Fruit fly (Drosophila melanogaster) whole organism, embryonic: ENCODE results near the gene CG6959.

Experiments used
- BtbVII ChIP-seq: fragments of 200-800 bp; sonication (Bioruptor generic); optimal IDR thresholded peaks from 3 replicates; lab custom pipeline; 2017; ENCODE audit warnings: missing biosample characterization, mild to moderate bottlenecking, missing genetic modification characterization
- CG10147 ChIP-seq: fragments of 200-800 bp; sonication (Bioruptor generic); optimal IDR thresholded peaks from 2 replicates; lab custom pipeline; 2019; ENCODE audit warnings: missing biosample characterization, mild to moderate bottlenecking, missing genetic modification characterization, moderate library complexity
- CG10462 ChIP-seq: fragments of 200-800 bp; sonication (Bioruptor generic); optimal IDR thresholded peaks from 2 replicates; lab custom pipeline; 2016; ENCODE audit warnings: missing biosample characterization, missing genetic modification characterization
- CG11695 ChIP-seq: fragments of 200-800 bp; sonication (Bioruptor generic); IDR thresholded peaks from 3 replicates; pipeline ENCODE4 v1.3.6; 2022; ENCODE audit warnings: missing biosample characterization, missing genetic modification characterization
- CG11723 ChIP-seq: fragments of 200-800 bp; sonication (Bioruptor generic); optimal IDR thresholded peaks from 2 replicates; lab custom pipeline; 2017; ENCODE audit warnings: missing biosample characterization, mild to moderate bottlenecking, missing genetic modification characterization
- CG12219 ChIP-seq: fragments of 200-800 bp; sonication (Bioruptor generic); optimal IDR thresholded peaks from 3 replicates; lab custom pipeline; 2018; ENCODE audit warnings: missing biosample characterization, mild to moderate bottlenecking, missing genetic modification characterization
- CG13894 ChIP-seq: fragments of 200-800 bp; sonication (Bioruptor generic); optimal IDR thresholded peaks from 3 replicates; lab custom pipeline; 2018; ENCODE audit warnings: missing biosample characterization, mild to moderate bottlenecking, missing genetic modification characterization, moderate library complexity
- CG15073 ChIP-seq: fragments of 200-800 bp; sonication (Bioruptor generic); optimal IDR thresholded peaks from 2 replicates; lab custom pipeline; 2016; ENCODE audit warnings: missing biosample characterization, missing genetic modification characterization
- CG17361 ChIP-seq: fragments of 200-800 bp; sonication (Bioruptor generic); IDR thresholded peaks from 3 replicates; pipeline ENCODE4 v1.3.6; 2022; ENCODE audit warnings: missing biosample characterization, missing genetic modification characterization
- CG17385 ChIP-seq: fragments of 200-800 bp; sonication (Bioruptor generic); optimal IDR thresholded peaks from 3 replicates; lab custom pipeline; 2018; ENCODE audit warnings: missing biosample characterization, mild to moderate bottlenecking, missing genetic modification characterization
- CG18262 ChIP-seq: fragments of 200-800 bp; optimal IDR thresholded peaks from 3 replicates; lab custom pipeline; 2019; ENCODE audit warnings: missing biosample characterization, mild to moderate bottlenecking, missing genetic modification characterization, moderate library complexity
- CG18619 ChIP-seq: fragments of 200-800 bp; sonication (Bioruptor generic); optimal IDR thresholded peaks from 3 replicates; lab custom pipeline; 2017; ENCODE audit warnings: missing biosample characterization, mild to moderate bottlenecking, missing genetic modification characterization
- CG2678 ChIP-seq: fragments of 200-800 bp; sonication (Bioruptor generic); optimal IDR thresholded peaks from 3 replicates; lab custom pipeline; 2019; ENCODE audit warnings: missing biosample characterization, mild to moderate bottlenecking, missing genetic modification characterization, moderate library complexity
- CG2875 ChIP-seq: fragments of 200-800 bp; sonication (Bioruptor generic); optimal IDR thresholded peaks from 2 replicates; lab custom pipeline; 2017; ENCODE audit warnings: missing biosample characterization, mild to moderate bottlenecking, missing genetic modification characterization, missing genetic modification reagents
- CG31441 ChIP-seq: fragments of 200-800 bp; sonication (Bioruptor generic); IDR thresholded peaks from 2 replicates; pipeline ENCODE4 v1.3.6; 2022; ENCODE audit warnings: missing biosample characterization, missing genetic modification characterization
- CG4617 ChIP-seq: fragments of 200-800 bp; sonication (Bioruptor generic); optimal IDR thresholded peaks from 3 replicates; lab custom pipeline; 2016; ENCODE audit warnings: missing biosample characterization, missing genetic modification characterization, borderline replicate concordance
- CG4730 ChIP-seq: fragments of 200-800 bp; sonication (Bioruptor generic); IDR thresholded peaks from 2 replicates; pipeline ENCODE4 v1.3.6; 2022; ENCODE audit warnings: missing biosample characterization, missing genetic modification characterization
- CG4820 ChIP-seq: fragments of 200-800 bp; sonication (Bioruptor generic); optimal IDR thresholded peaks from 3 replicates; lab custom pipeline; 2016; ENCODE audit warnings: missing biosample characterization, missing genetic modification characterization
- CG5180 ChIP-seq: fragments of 200-800 bp; sonication (Bioruptor generic); optimal IDR thresholded peaks from 3 replicates; lab custom pipeline; 2017; ENCODE audit warnings: missing biosample characterization, missing genetic modification characterization, mild to moderate bottlenecking, moderate library complexity, missing genetic modification reagents
- CG5953 ChIP-seq: fragments of 200-800 bp; sonication (Bioruptor generic); IDR thresholded peaks from 2 replicates; pipeline ENCODE4 v1.3.6; 2022; ENCODE audit warnings: missing biosample characterization, missing genetic modification characterization
- CG8290 ChIP-seq, 3 experiments: fragments of 200-800 bp; sonication (Bioruptor generic); optimal IDR thresholded peaks; 2 replicates each; lab custom pipeline; 2016 to 2019; ENCODE audit warnings: missing biosample characterization in 3 of 3, missing genetic modification characterization in 3 of 3, mild to moderate bottlenecking in 2 of 3, moderate library complexity in 1 of 3
- CG9609 ChIP-seq: fragments of 200-800 bp; sonication (Bioruptor generic); optimal IDR thresholded peaks from 3 replicates; lab custom pipeline; 2016; ENCODE audit warnings: missing biosample characterization, missing genetic modification characterization
- CG9876 ChIP-seq: fragments of 200-800 bp; sonication (Bioruptor generic); optimal IDR thresholded peaks from 2 replicates; lab custom pipeline; 2016; ENCODE audit warnings: missing biosample characterization, missing genetic modification characterization
- CkIIα-i1 ChIP-seq: fragments of 200-800 bp; sonication (Bioruptor generic); IDR thresholded peaks from 2 replicates; pipeline ENCODE4 v1.3.6; 2022; ENCODE audit warnings: missing biosample characterization, missing genetic modification characterization
- Dip2 ChIP-seq: fragments of 200-800 bp; sonication (Bioruptor generic); IDR thresholded peaks from 2 replicates; pipeline ENCODE4 v1.3.6; 2022; ENCODE audit warnings: missing biosample characterization, missing genetic modification characterization
- Dip3 ChIP-seq: fragments of 200-800 bp; sonication (Bioruptor generic); optimal IDR thresholded peaks from 3 replicates; lab custom pipeline; 2016; ENCODE audit warnings: missing biosample characterization, missing genetic modification characterization
- Doc3 ChIP-seq: fragments of 200-800 bp; sonication (Bioruptor generic); IDR thresholded peaks from 3 replicates; pipeline ENCODE4 v1.3.6; 2022; ENCODE audit warnings: missing biosample characterization, missing genetic modification characterization; ENCODE audit not compliant: partially characterized antibody
- Dref ChIP-seq: fragments of 200-800 bp; sonication (Bioruptor generic); IDR thresholded peaks from 2 replicates; pipeline ENCODE4 v1.3.6; 2022; ENCODE audit warnings: missing biosample characterization, missing genetic modification characterization
- H2.0 ChIP-seq: fragments of 200-800 bp; sonication (Bioruptor generic); IDR thresholded peaks from 2 replicates; pipeline ENCODE4 v1.3.6; 2022; ENCODE audit warnings: missing biosample characterization, missing genetic modification characterization
- Hand ChIP-seq: fragments of 200-800 bp; sonication (Bioruptor generic); optimal IDR thresholded peaks from 2 replicates; lab custom pipeline; 2017; ENCODE audit warnings: mild to moderate bottlenecking, missing biosample characterization, missing genetic modification reagents, missing genetic modification characterization
- Hr78 ChIP-seq, 2 experiments: fragments of 200-800 bp in 1 of 2; fragments of >200 bp in 1 of 2; sonication (Bioruptor generic) in 1 of 2; optimal IDR thresholded peaks; 2 replicates each; lab custom pipeline; 2017 to 2019; ENCODE audit warnings: missing biosample characterization in 2 of 2, missing genetic modification characterization in 2 of 2, mild to moderate bottlenecking in 1 of 2, moderate library complexity in 1 of 2
- Hsf ChIP-seq: fragments of 200-800 bp; sonication (Bioruptor generic); optimal IDR thresholded peaks from 3 replicates; lab custom pipeline; 2016; ENCODE audit warnings: missing biosample characterization, missing genetic modification characterization
- MTF-1 ChIP-seq: fragments of 200-800 bp; sonication (Bioruptor generic); optimal IDR thresholded peaks from 2 replicates; lab custom pipeline; 2018; ENCODE audit warnings: missing biosample characterization, mild to moderate bottlenecking, missing genetic modification characterization, borderline replicate concordance
- Nf-YA ChIP-seq: fragments of 200-800 bp; sonication (Bioruptor generic); IDR thresholded peaks from 2 replicates; pipeline ENCODE4 v1.3.6; 2022; ENCODE audit warnings: missing biosample characterization, missing genetic modification characterization
- Ptx1 ChIP-seq: fragments of 200-800 bp; sonication (Bioruptor generic); IDR thresholded peaks from 2 replicates; pipeline ENCODE4 v1.3.6; 2022; ENCODE audit warnings: missing biosample characterization, missing genetic modification characterization
- Scr ChIP-seq: fragments of 200-800 bp; sonication (Bioruptor generic); IDR thresholded peaks from 2 replicates; pipeline ENCODE4 v1.3.6; 2022; ENCODE audit warnings: missing biosample characterization, missing genetic modification characterization; ENCODE audit not compliant: partially characterized antibody
- Tbp ChIP-seq: fragments of >200 bp; optimal IDR thresholded peaks from 2 replicates; lab custom pipeline; 2018; ENCODE audit warnings: missing biosample characterization, missing genetic modification characterization
- br ChIP-seq: fragments of >200 bp; optimal IDR thresholded peaks from 2 replicates; lab custom pipeline; 2017
- chn ChIP-seq: fragments of 200-800 bp; sonication (Bioruptor generic); optimal IDR thresholded peaks from 2 replicates; lab custom pipeline; 2016; ENCODE audit warnings: missing biosample characterization, missing genetic modification characterization
- dmrt11E ChIP-seq: fragments of 200-800 bp; sonication (Bioruptor generic); optimal IDR thresholded peaks from 3 replicates; lab custom pipeline; 2018; ENCODE audit warnings: missing biosample characterization, mild to moderate bottlenecking, missing genetic modification characterization, moderate library complexity
- inv ChIP-seq: fragments of 200-800 bp; sonication (Bioruptor generic); IDR thresholded peaks from 2 replicates; pipeline ENCODE4 v1.3.6; 2022; ENCODE audit warnings: missing biosample characterization, missing genetic modification characterization; ENCODE audit not compliant: partially characterized antibody
- jigr1 ChIP-seq: fragments of 200-800 bp; sonication (Bioruptor generic); IDR thresholded peaks from 3 replicates; pipeline ENCODE4 v1.3.6; 2022; ENCODE audit warnings: missing biosample characterization, missing genetic modification characterization
- maf-S ChIP-seq: fragments of 200-800 bp; sonication (Bioruptor generic); optimal IDR thresholded peaks from 2 replicates; lab custom pipeline; 2016; ENCODE audit warnings: missing biosample characterization, missing genetic modification characterization
- onecut ChIP-seq: fragments of 200-800 bp; sonication (Bioruptor generic); IDR thresholded peaks from 2 replicates; pipeline ENCODE4 v1.3.6; 2022; ENCODE audit warnings: missing biosample characterization, missing genetic modification characterization
- pho ChIP-seq: fragments of 200-800 bp; sonication (Bioruptor generic); optimal IDR thresholded peaks from 2 replicates; lab custom pipeline; 2016; ENCODE audit warnings: missing biosample characterization, missing genetic modification characterization
- sisA ChIP-seq: fragments of 200-800 bp; sonication (Bioruptor generic); IDR thresholded peaks from 2 replicates; pipeline ENCODE4 v1.3.6; 2022; ENCODE audit warnings: missing biosample characterization, missing genetic modification characterization
- stwl ChIP-seq: fragments of 200-800 bp; sonication (Bioruptor generic); optimal IDR thresholded peaks from 3 replicates; lab custom pipeline; 2018; ENCODE audit warnings: missing biosample characterization, mild to moderate bottlenecking, missing genetic modification characterization, moderate library complexity
- tll ChIP-seq, 2 experiments: fragments of 200-800 bp in 1 of 2; fragments of >200 bp in 1 of 2; sonication (Bioruptor generic) in 1 of 2; optimal IDR thresholded peaks; 2 replicates each; lab custom pipeline; 2017 to 2019; ENCODE audit warnings: missing biosample characterization in 2 of 2, missing genetic modification characterization in 2 of 2, mild to moderate bottlenecking in 1 of 2, moderate library complexity in 1 of 2
- vvl ChIP-seq: fragments of 200-800 bp; sonication (Bioruptor generic); IDR thresholded peaks from 2 replicates; pipeline ENCODE4 v1.3.6; 2022; ENCODE audit warnings: missing biosample characterization, missing genetic modification characterization
- zen ChIP-seq: fragments of 200-800 bp; sonication (Bioruptor generic); optimal IDR thresholded peaks from 3 replicates; lab custom pipeline; 2018; ENCODE audit warnings: missing biosample characterization, mild to moderate bottlenecking, missing genetic modification characterization, moderate library complexity

Gene CG6959

DNA sequence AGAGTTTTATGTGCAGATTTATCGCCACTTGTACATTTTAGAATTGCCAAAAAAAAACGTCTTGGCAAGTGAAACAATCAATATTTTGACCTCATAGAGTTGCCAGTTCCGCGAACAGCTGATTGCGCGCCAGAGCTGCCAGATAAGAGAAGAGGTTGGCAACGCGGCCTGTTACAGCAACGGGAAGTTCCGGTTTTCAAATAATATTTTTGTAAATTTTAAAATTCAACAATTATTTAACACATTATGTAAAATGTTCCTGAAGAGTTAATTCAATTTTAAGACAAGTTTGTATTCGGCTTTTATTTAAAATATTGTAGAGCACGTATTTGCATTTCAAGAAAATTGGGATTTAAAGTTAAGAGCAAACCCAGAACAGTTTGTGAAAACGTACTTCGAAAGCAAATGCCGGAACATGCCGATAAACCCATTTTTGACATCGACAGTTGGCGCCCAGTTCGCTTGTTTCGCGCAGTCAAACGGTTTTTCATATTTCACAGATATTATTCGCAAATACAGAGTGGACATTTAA lies 82.5 kb downstream of the CG6959 start, which contains the start of the genes prd1 and HisCl1 (continued):
- peak; percentile 54 for TF ChIP-seq MTF-1
- no peak for TF ChIP-seq CkIIα-i1 (GFP tag; lab: Robert Waterston, UW)
- TF ChIP-seq tll (GFP tag; optimal IDR thresholded peaks at IDR 0.05; lab: Kevin White, UChicago), result peak; percentile 5 to 46
- peak; percentile 70 for TF ChIP-seq Dip3
- TF ChIP-seq Dref (GFP tag; lab: Robert Waterston, UW), result peak; percentile 49
- TF ChIP-seq CG9876 (GFP tag; lab: Kevin White, UChicago), result peak; percentile 33
- no peak for TF ChIP-seq H2.0
- no peak for TF ChIP-seq CG10462
- peak; percentile 35 for TF ChIP-seq CG9609
- no peak for TF ChIP-seq CG15073 (GFP tag; lab: Kevin White, UChicago)
- TF ChIP-seq CG8290 (GFP tag; optimal IDR thresholded peaks at IDR 0.05; lab: Kevin White, UChicago), result peak; percentile 4
- TF ChIP-seq CG8290 (tag; optimal IDR thresholded peaks at IDR 0.05; lab: Kevin White, UChicago), result no peak
- peak; percentile 73 for TF ChIP-seq vvl
- peak; percentile 42 for TF ChIP-seq maf-S (GFP tag; lab: Kevin White, UChicago)
- no peak for TF ChIP-seq inv (GFP tag; lab: Robert Waterston, UW)
- peak; percentile 76 for TF ChIP-seq Ptx1
- peak; percentile 46 for TF ChIP-seq zen (tag; lab: Kevin White, UChicago)
- TF ChIP-seq onecut (GFP tag; lab: Robert Waterston, UW), result peak; percentile 99
- peak; percentile 60 for TF ChIP-seq pho (GFP tag; lab: Kevin White, UChicago)
- no peak for TF ChIP-seq CG18262 (tag; lab: Kevin White, UChicago)
- peak; percentile 51; the same call in 2 of the 3 replicates for TF ChIP-seq CG11695 (GFP tag; lab: Robert Waterston, UW)
- TF ChIP-seq dmrt11E, result peak; percentile 63
- no peak for TF ChIP-seq jigr1 (GFP tag; lab: Robert Waterston, UW)
- no peak for TF ChIP-seq Tbp (GFP tag; lab: Kevin White, UChicago)
- peak; percentile 24 for TF ChIP-seq chn (GFP tag; lab: Kevin White, UChicago)
- TF ChIP-seq CG11723 (GFP tag; lab: Kevin White, UChicago), result no peak
- peak; percentile 46 for TF ChIP-seq BtbVII (GFP tag; lab: Kevin White, UChicago)
- no peak for TF ChIP-seq CG10147 (GFP tag; lab: Kevin White, UChicago)
- peak; percentile 65 for TF ChIP-seq stwl (tag; lab: Kevin White, UChicago)
- TF ChIP-seq Hsf, result peak; percentile 81
- peak; percentile 14 for TF ChIP-seq CG4820 (GFP tag; lab: Kevin White, UChicago)
- TF ChIP-seq CG4617 (GFP tag; lab: Kevin White, UChicago), result peak; percentile 58
- TF ChIP-seq sisA (GFP tag; lab: Robert Waterston, UW), result peak; percentile 66
- peak; percentile 78 for TF ChIP-seq CG18619 (GFP tag; lab: Kevin White, UChicago)
- TF ChIP-seq Nf-YA (GFP tag; lab: Robert Waterston, UW), result no peak
- TF ChIP-seq CG17361 (GFP tag; lab: Robert Waterston, UW), result peak; percentile 90
- peak; percentile 11 for TF ChIP-seq CG5180
- TF ChIP-seq Scr (GFP tag; lab: Robert Waterston, UW), result no peak
- TF ChIP-seq CG4730, result no peak
- TF ChIP-seq Hand (GFP tag; lab: Kevin White, UChicago), result no peak
- TF ChIP-seq CG17385 (GFP tag; lab: Kevin White, UChicago), result no peak
- TF ChIP-seq CG31441 (GFP tag; lab: Robert Waterston, UW), result no peak
- peak; percentile 51 for TF ChIP-seq CG12219
- TF ChIP-seq CG2875 (GFP tag; lab: Kevin White, UChicago), result peak; percentile 58
- no peak for TF ChIP-seq CG2678 (tag; lab: Kevin White, UChicago)
- no peak for TF ChIP-seq Dip2
- no peak for TF ChIP-seq CG5953 (GFP tag; lab: Robert Waterston, UW)
- TF ChIP-seq CG13894 (tag; lab: Kevin White, UChicago), result no peak
- TF ChIP-seq br (lab: Kevin White, UChicago), result no peak
- peak in 1 of 2 experiments; percentile 100 for TF ChIP-seq Hr78 (GFP tag; optimal IDR thresholded peaks at IDR 0.05; lab: Kevin White, UChicago)
- TF ChIP-seq Doc3 (GFP tag; lab: Robert Waterston, UW), result no peak
